Fruit fly (Drosophila melanogaster): ENCODE results near the gene nau.

The nau gene

DNA sequence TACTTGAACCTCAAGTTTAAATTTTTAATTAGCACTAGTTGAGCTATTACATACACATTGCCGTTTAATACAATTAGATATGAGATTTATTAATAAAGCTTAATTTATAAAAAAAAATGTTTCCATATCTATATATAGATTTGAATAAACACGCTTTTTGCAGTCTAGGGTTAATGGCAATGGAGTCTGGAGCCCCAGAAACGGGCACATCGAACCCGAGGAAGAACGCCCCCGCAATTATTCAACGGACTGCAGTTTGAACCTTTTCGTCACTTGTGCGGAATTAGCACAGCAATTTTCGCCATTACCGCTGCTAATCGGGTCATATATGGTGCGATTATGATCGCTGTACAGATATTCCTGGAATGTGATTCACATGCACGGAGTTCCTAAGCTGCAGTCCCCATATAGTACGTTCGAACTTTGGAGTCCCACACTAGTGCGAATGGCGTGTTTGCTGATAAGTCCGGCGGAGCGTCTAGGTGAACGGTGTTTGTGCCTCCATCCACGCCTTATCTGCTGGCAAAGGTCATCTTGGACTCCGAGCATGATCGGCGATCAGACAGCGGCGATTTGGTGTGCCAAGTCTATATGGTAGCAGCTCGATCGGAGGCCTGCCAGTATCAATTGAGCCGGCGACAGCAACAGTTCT lies 45.6 kb upstream of the nau start, which contains the start of gene Lsd-1 (continued):
- no peak for TF ChIP-seq acj6 (GFP tag; optimal IDR thresholded peaks at IDR 0.05)
- peak; percentile 32 for TF ChIP-seq CG6792 (GFP tag; optimal IDR thresholded peaks at IDR 0.05)
- no peak for TF ChIP-seq fd59A (GFP tag; optimal IDR thresholded peaks at IDR 0.05)
- TF ChIP-seq CG1621 (tag; optimal IDR thresholded peaks at IDR 0.05): peak; percentile 29
- no peak for TF ChIP-seq Hr38 (GFP tag; optimal IDR thresholded peaks at IDR 0.05)
- TF ChIP-seq fkh (GFP tag; optimal IDR thresholded peaks at IDR 0.05): no peak
- TF ChIP-seq Hr39 (GFP tag; optimal IDR thresholded peaks at IDR 0.05): no peak
- TF ChIP-seq CG8319 (GFP tag; optimal IDR thresholded peaks at IDR 0.05): no peak
- TF ChIP-seq Sox14 (GFP tag; optimal IDR thresholded peaks at IDR 0.05): peak; percentile 29
- TF ChIP-seq spab (GFP tag; optimal IDR thresholded peaks at IDR 0.05): peak; percentile 51
- TF ChIP-seq CG6808 (GFP tag; optimal IDR thresholded peaks at IDR 0.05): peak; percentile 76
- peak; percentile 60 for TF ChIP-seq CG9139 (GFP tag; optimal IDR thresholded peaks at IDR 0.05)
- TF ChIP-seq topi (GFP tag; optimal IDR thresholded peaks at IDR 0.05): no peak
- TF ChIP-seq lz (GFP tag; optimal IDR thresholded peaks at IDR 0.05): no peak
- peak; percentile 44; the same call in 1 of the 3 replicates for TF ChIP-seq CG8119 (GFP tag; IDR thresholded peaks at IDR 0.05)
- TF ChIP-seq CG6854 (GFP tag; optimal IDR thresholded peaks at IDR 0.05): no peak
- no peak for TF ChIP-seq Lpt (GFP tag; optimal IDR thresholded peaks at IDR 0.05)

DNA sequence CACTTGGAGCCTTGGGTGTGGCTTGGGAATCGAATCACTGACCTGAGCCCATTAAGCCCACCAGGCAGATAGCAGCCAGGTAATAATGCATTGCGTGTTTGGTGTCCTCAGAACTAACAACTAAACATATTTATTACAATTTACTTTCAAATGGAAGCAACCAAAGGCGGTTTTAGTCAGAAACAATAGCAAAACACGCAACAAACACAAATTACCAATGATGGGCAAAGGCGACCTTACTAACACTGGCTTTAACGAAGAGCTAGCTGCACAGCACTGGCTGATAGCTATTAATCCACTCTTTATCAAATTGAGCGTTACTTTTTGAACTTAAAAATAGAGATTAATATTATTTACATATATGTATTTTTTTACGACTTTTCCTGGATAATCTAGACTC lies 44.9 kb upstream of the nau start, which contains the start of gene udt:
Gene udt, minus strand, starts transcription at position 249 of the 400 bp plus-strand sequence.
- TF ChIP-seq svp (GFP tag) (peak; percentile 33), CG6163 (GFP tag; IDR thresholded peaks at IDR 0.05) (peak; percentile 24; the same call in 2 of the 3 replicates), CG3919 (GFP tag; optimal IDR thresholded peaks at IDR 0.05) (peak; percentile 17), CG9139 (GFP tag; optimal IDR thresholded peaks at IDR 0.05) (no peak), vri (GFP tag; optimal IDR thresholded peaks at IDR 0.05) (peak; percentile 18)

DNA sequence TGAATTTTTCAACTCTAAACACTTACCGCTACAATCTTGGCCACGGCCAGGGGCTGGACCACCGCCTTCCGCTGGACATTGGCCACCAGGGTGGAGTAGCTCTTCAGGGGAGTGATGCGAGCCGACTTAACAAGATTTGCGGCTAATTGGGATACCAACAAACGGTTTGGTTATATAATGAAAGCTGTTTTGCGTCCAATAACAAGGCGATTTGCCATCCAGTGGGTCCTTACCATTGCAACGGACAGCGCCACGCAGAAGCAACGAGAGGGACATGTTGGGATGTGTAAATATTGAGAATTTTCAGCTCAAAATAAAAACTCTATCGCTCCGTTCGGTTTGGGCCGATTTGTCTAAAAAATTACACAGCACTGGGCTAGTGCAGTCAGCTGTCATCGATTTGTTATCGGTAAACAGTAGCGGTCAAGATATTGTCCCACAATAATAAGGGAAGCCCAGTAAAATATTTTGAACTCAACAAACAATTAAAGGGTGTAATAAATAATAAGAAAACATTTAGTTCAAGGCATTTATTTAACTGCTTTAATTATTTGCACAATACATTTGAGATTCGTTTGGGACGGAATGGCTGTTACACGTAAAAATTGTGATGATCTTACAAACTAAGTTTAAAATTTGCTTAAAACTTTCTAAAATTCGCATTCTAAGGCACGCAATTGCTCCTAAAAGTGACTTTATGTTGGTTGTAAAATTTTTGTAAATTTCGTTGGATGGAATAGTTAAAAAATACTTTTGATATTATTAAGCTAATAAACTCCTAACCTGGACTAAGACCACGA lies 42.3 kb upstream of the nau start, which contains the start of gene SdhD:
Gene SdhD, minus strand, starts transcription at position 382 of the 800 bp plus-strand sequence.
- TF ChIP-seq Eip78C (GFP tag) (peak; percentile 75), Sox102F (GFP tag; optimal IDR thresholded peaks at IDR 0.05) (peak; percentile 14), Smox (GFP tag; optimal IDR thresholded peaks at IDR 0.05) (peak; percentile 20), achi (GFP tag; optimal IDR thresholded peaks at IDR 0.05) (peak; percentile 23), topi (GFP tag; optimal IDR thresholded peaks at IDR 0.05) (peak; percentile 9), CG7368 (GFP tag; optimal IDR thresholded peaks at IDR 0.05) (peak; percentile 9), vri (GFP tag; optimal IDR thresholded peaks at IDR 0.05) (peak; percentile 47), CG31627 (GFP tag; optimal IDR thresholded peaks at IDR 0.05) (peak; percentile 12), acj6 (GFP tag; optimal IDR thresholded peaks at IDR 0.05) (no peak), CG15336 (GFP tag; IDR thresholded peaks at IDR 0.05) (no peak; the same call in 1 of the 2 replicates), Blimp-1 (GFP tag; optimal IDR thresholded peaks at IDR 0.05) (no peak), Hr4 (GFP tag; optimal IDR thresholded peaks at IDR 0.05) (peak; percentile 28), Sox14 (GFP tag; optimal IDR thresholded peaks at IDR 0.05) (peak; percentile 10), salr (GFP tag; optimal IDR thresholded peaks at IDR 0.05) (no peak), CG10631 (GFP tag; optimal IDR thresholded peaks at IDR 0.05) (no peak), CG10669 (GFP tag; optimal IDR thresholded peaks at IDR 0.05) (peak; percentile 7), dsx (GFP tag; optimal IDR thresholded peaks at IDR 0.05; ENCODE audit: poor library complexity, severe bottlenecking) (no peak), pdm3 (GFP tag; optimal IDR thresholded peaks at IDR 0.05) (peak; percentile 31), Met (GFP tag; optimal IDR thresholded peaks at IDR 0.05) (peak; percentile 51), svp (GFP tag) (peak; percentile 59), CG9139 (GFP tag; optimal IDR thresholded peaks at IDR 0.05) (no peak), CG16779 (tag; optimal IDR thresholded peaks at IDR 0.05) (no peak), CG8632 (GFP tag; optimal IDR thresholded peaks at IDR 0.05) (peak; percentile 2), CG6163 (GFP tag; IDR thresholded peaks at IDR 0.05) (0 out of 3 replicates have a peak, but pooled peaks have one; percentile 17), Eip93F (GFP tag; optimal IDR thresholded peaks at IDR 0.05) (no peak), CG3919 (GFP tag; optimal IDR thresholded peaks at IDR 0.05) (peak; percentile 47), esn (GFP tag; optimal IDR thresholded peaks at IDR 0.05) (peak; percentile 37), CG11762 (GFP tag; optimal IDR thresholded peaks at IDR 0.05; ENCODE audit: insufficient read depth) (no peak), lz (GFP tag; optimal IDR thresholded peaks at IDR 0.05) (peak; percentile 24), CG1621 (tag; optimal IDR thresholded peaks at IDR 0.05) (no peak)
